Worm (Caenorhabditis elegans): Measurements from ENCODE around the gene nhr-12.

DNA sequence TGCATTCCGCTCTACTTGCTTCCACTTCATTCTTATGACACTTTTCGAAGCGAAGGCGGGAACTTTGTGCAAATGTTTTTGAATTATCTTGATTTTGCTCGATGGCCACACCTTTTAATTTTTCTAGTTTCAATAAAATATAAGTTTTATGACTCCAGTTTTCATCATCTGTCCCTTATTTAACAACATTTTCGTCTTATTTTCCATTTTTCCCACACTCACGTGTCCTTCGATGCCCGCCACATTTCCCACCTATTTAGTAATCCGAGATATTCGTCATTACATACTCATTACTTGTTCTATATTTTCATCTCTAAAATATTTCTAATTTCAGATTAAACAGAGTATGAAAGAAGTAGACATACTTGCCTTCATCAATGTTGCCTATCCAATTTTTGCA is 10.5 kb upstream of the nhr-12 start, which contains the start of gene srd-49:
- TF ChIP-seq nhr-237 (tag; optimal IDR thresholded peaks at IDR 0.05) (no peak), aly-2 (tag; optimal IDR thresholded peaks at IDR 0.05) (no peak), zag-1 (tag; optimal IDR thresholded peaks at IDR 0.05) (no peak)
